Worm (Caenorhabditis elegans) whole organism, L1 larva: Measurements from ENCODE around the gene psa-3.

Experiments used
- C34B4.2 ChIP-seq: sonication (generic microtip); optimal IDR thresholded peaks from 2 replicates; lab custom pipeline; 2017; ENCODE audit warnings: mild to moderate bottlenecking, missing genetic modification characterization, missing compliant biosample characterization
- aha-1 ChIP-seq: fragments of 150-350 bp; optimal IDR thresholded peaks from 2 replicates; lab custom pipeline; 2014; ENCODE audit warnings: missing biosample characterization, missing genetic modification characterization
- alr-1 ChIP-seq: fragments of 200-800 bp; sonication (Bioruptor generic); optimal IDR thresholded peaks from 2 replicates; lab custom pipeline; 2018; ENCODE audit warnings: borderline replicate concordance, mild to moderate bottlenecking, missing genetic modification characterization, missing compliant biosample characterization
- aly-2 ChIP-seq: fragments of 150-350 bp; optimal IDR thresholded peaks from 2 replicates; lab custom pipeline; 2014; ENCODE audit warnings: missing biosample characterization, missing genetic modification characterization
- ama-1 ChIP-seq: fragments of 150-350 bp; optimal IDR thresholded peaks from 2 replicates; lab custom pipeline; 2014
- ceh-63 ChIP-seq: fragments of 200-800 bp; sonication (Bioruptor generic); optimal IDR thresholded peaks from 2 replicates; lab custom pipeline; 2018; ENCODE audit warnings: mild to moderate bottlenecking, missing genetic modification characterization, missing compliant biosample characterization
- ceh-82 ChIP-seq, 3 experiments: fragments of 150-350 bp in 1 of 3; sonication (generic microtip) in 2 of 3; optimal IDR thresholded peaks; 2 replicates each; lab custom pipeline; 2014 to 2017; ENCODE audit warnings: missing biosample characterization in 3 of 3, missing genetic modification characterization in 3 of 3
- ces-1 ChIP-seq: fragments of 150-350 bp; optimal IDR thresholded peaks from 2 replicates; lab custom pipeline; 2014; ENCODE audit warnings: missing biosample characterization, missing genetic modification reagents, missing genetic modification characterization
- dpl-1 ChIP-seq, 3 experiments: fragments of 150-350 bp in 2 of 3; sonication (generic microtip) in 1 of 3; optimal IDR thresholded peaks; 2 replicates each; lab custom pipeline; 2014 to 2017; ENCODE audit warnings: missing biosample characterization in 3 of 3, missing genetic modification characterization in 3 of 3, missing genetic modification reagents in 3 of 3
- egl-13 ChIP-seq: sonication (generic microtip); optimal IDR thresholded peaks from 2 replicates; lab custom pipeline; 2016; ENCODE audit warnings: missing genotype, missing genetic modification reagents, missing genetic modification characterization, missing compliant biosample characterization
- elt-3 ChIP-seq, 6 experiments: fragments of 150-350 bp in 1 of 6; sonication (generic microtip); optimal IDR thresholded peaks; 2 replicates each; lab custom pipeline; 2017 to 2018; ENCODE audit warnings: missing biosample characterization in 6 of 6, missing genetic modification characterization in 6 of 6, inconsistent platforms in 1 of 6
- ets-5 ChIP-seq: fragments of 200-800 bp; sonication (Bioruptor generic); IDR thresholded peaks from 2 replicates; pipeline ENCODE4 v1.3.6; 2022; ENCODE audit warnings: missing genetic modification characterization, missing compliant biosample characterization
- fkh-8 ChIP-seq: sonication (generic microtip); optimal IDR thresholded peaks from 2 replicates; lab custom pipeline; 2016; ENCODE audit warnings: mild to moderate bottlenecking, missing genetic modification characterization, missing compliant biosample characterization
- hlh-17 ChIP-seq: fragments of 200-800 bp; sonication (Bioruptor generic); optimal IDR thresholded peaks from 2 replicates; lab custom pipeline; 2018; ENCODE audit warnings: missing genetic modification characterization, mild to moderate bottlenecking, missing compliant biosample characterization, moderate library complexity, borderline replicate concordance
- hlh-4 ChIP-seq: sonication (generic microtip); optimal IDR thresholded peaks from 2 replicates; lab custom pipeline; 2016; ENCODE audit warnings: mild to moderate bottlenecking, missing genetic modification characterization, missing compliant biosample characterization
- hpl-2 ChIP-seq: fragments of 150-350 bp; optimal IDR thresholded peaks from 2 replicates; lab custom pipeline; 2014; ENCODE audit warnings: missing biosample characterization, missing genetic modification reagents, missing genetic modification characterization
- jun-1 ChIP-seq: fragments of 150-350 bp; optimal IDR thresholded peaks from 2 replicates; lab custom pipeline; 2014; ENCODE audit warnings: missing biosample characterization, missing genetic modification reagents, missing genetic modification characterization
- lin-13 ChIP-seq: fragments of 150-350 bp; optimal IDR thresholded peaks from 2 replicates; lab custom pipeline; 2014; ENCODE audit warnings: missing biosample characterization, missing genetic modification reagents, missing genetic modification characterization
- lin-14 ChIP-seq: fragments of 200-800 bp; sonication (Bioruptor generic); optimal IDR thresholded peaks from 2 replicates; lab custom pipeline; 2018; ENCODE audit warnings: mild to moderate bottlenecking, missing genetic modification characterization, moderate library complexity, missing compliant biosample characterization
- lin-15B ChIP-seq: fragments of 150-350 bp; sonication (generic microtip); optimal IDR thresholded peaks from 3 replicates; lab custom pipeline; 2014; ENCODE audit warnings: missing biosample characterization, missing genetic modification characterization
- lin-39 ChIP-seq: fragments of 150-350 bp; optimal IDR thresholded peaks from 2 replicates; lab custom pipeline; 2014; ENCODE audit warnings: missing biosample characterization, missing genetic modification reagents, missing genetic modification characterization
- lsy-2 ChIP-seq, 2 experiments: fragments of 150-350 bp; optimal IDR thresholded peaks; 2 replicates each; lab custom pipeline; 2014; ENCODE audit warnings: missing biosample characterization in 2 of 2, missing genetic modification characterization in 2 of 2
- mef-2 ChIP-seq: fragments of 150-350 bp; optimal IDR thresholded peaks from 2 replicates; lab custom pipeline; 2014; ENCODE audit warnings: missing biosample characterization, missing genetic modification characterization
- nhr-11 ChIP-seq: fragments of 150-350 bp; optimal IDR thresholded peaks from 2 replicates; lab custom pipeline; 2014; ENCODE audit warnings: missing biosample characterization, missing genetic modification characterization
- nhr-12 ChIP-seq: sonication (generic microtip); optimal IDR thresholded peaks from 2 replicates; lab custom pipeline; 2017; ENCODE audit warnings: missing biosample characterization, missing genetic modification characterization
- nhr-19 ChIP-seq: fragments of 200-800 bp; sonication (Bioruptor generic); conservative IDR thresholded peaks from 2 replicates; pipeline ENCODE4 v1.3.6; 2022; ENCODE audit warnings: missing genetic modification characterization, missing compliant biosample characterization
- nhr-237 ChIP-seq: fragments of 150-350 bp; optimal IDR thresholded peaks from 2 replicates; lab custom pipeline; 2014; ENCODE audit warnings: missing biosample characterization, missing genetic modification characterization
- nhr-28 ChIP-seq: fragments of 150-350 bp; optimal IDR thresholded peaks from 2 replicates; lab custom pipeline; 2014; ENCODE audit warnings: missing biosample characterization, missing genetic modification characterization
- nhr-47 ChIP-seq: sonication (generic microtip); optimal IDR thresholded peaks from 2 replicates; lab custom pipeline; 2016; ENCODE audit warnings: mild to moderate bottlenecking, missing genetic modification characterization, moderate library complexity, missing compliant biosample characterization
- nhr-71 ChIP-seq: sonication (generic microtip); optimal IDR thresholded peaks from 2 replicates; lab custom pipeline; 2016; ENCODE audit warnings: mild to moderate bottlenecking, missing genetic modification characterization, moderate library complexity, missing compliant biosample characterization
- nhr-77 ChIP-seq: fragments of 150-350 bp; optimal IDR thresholded peaks from 2 replicates; lab custom pipeline; 2014; ENCODE audit warnings: missing biosample characterization, missing genetic modification characterization
- nhr-85 ChIP-seq: sonication (generic microtip); peaks from one replicate; lab custom pipeline; 2016; ENCODE audit warnings: missing genetic modification characterization, inconsistent platforms, missing compliant biosample characterization
- nhr-90 ChIP-seq: sonication (generic microtip); optimal IDR thresholded peaks from 2 replicates; lab custom pipeline; 2016; ENCODE audit warnings: mild to moderate bottlenecking, missing genetic modification characterization, missing compliant biosample characterization; ENCODE audit not compliant: poor library complexity
- pag-3 ChIP-seq: sonication (generic microtip); optimal IDR thresholded peaks from 2 replicates; lab custom pipeline; 2017; ENCODE audit warnings: missing genetic modification characterization, mild to moderate bottlenecking, missing compliant biosample characterization, antibody characterized with exemption, borderline replicate concordance; ENCODE audit not compliant: insufficient read depth
- skn-1 ChIP-seq: fragments of 150-350 bp; optimal IDR thresholded peaks from 2 replicates; lab custom pipeline; 2014; ENCODE audit warnings: missing biosample characterization, missing genetic modification characterization
- snpc-4 ChIP-seq: fragments of 150-350 bp; optimal IDR thresholded peaks from 2 replicates; lab custom pipeline; 2014; ENCODE audit warnings: missing biosample characterization, missing genetic modification characterization
- sox-4 ChIP-seq: sonication (generic microtip); optimal IDR thresholded peaks from 2 replicates; lab custom pipeline; 2016; ENCODE audit warnings: missing genetic modification characterization, missing compliant biosample characterization
- sptf-1 ChIP-seq: fragments of 150-350 bp; optimal IDR thresholded peaks from 2 replicates; lab custom pipeline; 2014; ENCODE audit warnings: missing biosample characterization, missing genetic modification characterization
- sup-37 ChIP-seq: fragments of 200-800 bp; sonication (Bioruptor generic); optimal IDR thresholded peaks from 2 replicates; lab custom pipeline; 2018; ENCODE audit warnings: mild to moderate bottlenecking, missing genetic modification characterization, missing compliant biosample characterization
- tbx-2 ChIP-seq: sonication (generic microtip); optimal IDR thresholded peaks from 2 replicates; lab custom pipeline; 2016; ENCODE audit warnings: missing genetic modification characterization, missing compliant biosample characterization
- unc-30 ChIP-seq: sonication (generic microtip); optimal IDR thresholded peaks from 2 replicates; lab custom pipeline; 2017; ENCODE audit warnings: missing biosample characterization, missing genetic modification characterization
- unc-62 ChIP-seq: fragments of 150-350 bp; optimal IDR thresholded peaks from 2 replicates; lab custom pipeline; 2014; ENCODE audit warnings: missing biosample characterization, missing genetic modification reagents, missing genetic modification characterization
- vab-15 ChIP-seq: sonication (generic microtip); optimal IDR thresholded peaks from 2 replicates; lab custom pipeline; 2017; ENCODE audit warnings: missing genotype, mild to moderate bottlenecking, missing genetic modification characterization, missing compliant biosample characterization
- ztf-11 ChIP-seq, 2 experiments: sonication (generic microtip); optimal IDR thresholded peaks; 2 replicates each; lab custom pipeline; 2016 to 2017; ENCODE audit warnings: missing genetic modification characterization in 2 of 2, missing biosample characterization in 1 of 2, missing compliant biosample characterization in 1 of 2

Gene psa-3

ce11 chrX:15433487-15433886, 25.8 kb downstream of the psa-3 start, which contains the start of gene flp-32:
Gene flp-32, plus strand, starts transcription at chrX:15433787.
- TF ChIP-seq egl-13 (tag; lab: Kevin White, UChicago) = no peak
- TF ChIP-seq nhr-237 = no peak
- TF ChIP-seq unc-30 (tag; lab: Kevin White, UChicago) = no peak
- no peak for TF ChIP-seq pag-3 (tag; lab: Kevin White, UChicago)

ce11 chrX:15434922-15435321, 27.2 kb downstream of the psa-3 start:
- no peak for TF ChIP-seq C34B4.2 (tag; lab: Kevin White, UChicago)
- no peak for TF ChIP-seq aha-1 (tag; lab: Kevin White, UChicago)
- TF ChIP-seq elt-3 (tag; optimal IDR thresholded peaks at IDR 0.05; lab: Kevin White, UChicago) = no peak
- TF ChIP-seq hpl-2 (GFP tag; lab: Kevin White, UChicago) = no peak
- no peak for TF ChIP-seq nhr-90 (tag; lab: Kevin White, UChicago)
- no peak for TF ChIP-seq aly-2 (tag; lab: Kevin White, UChicago)
- TF ChIP-seq unc-62 (GFP tag; lab: Kevin White, UChicago) = no peak
- no peak for TF ChIP-seq lin-13 (GFP tag; lab: Kevin White, UChicago)

- TF ChIP-seq ceh-63 (GFP tag; lab: Kevin White, UChicago) = no peak
- TF ChIP-seq snpc-4 (tag; lab: Kevin White, UChicago) = peak; percentile 92
Measured at ce11 chrX:15438768-15439167, 31.0 kb downstream of the psa-3 start.

ce11 chrX:15440744-15441685, 33.3 kb downstream of the psa-3 start, which contains the start of gene mocs-1:
Gene mocs-1, minus strand, starts transcription at chrX:15440794.
- TF ChIP-seq mef-2 (tag; lab: Kevin White, UChicago) = no peak
- TF ChIP-seq nhr-77 (tag; lab: Kevin White, UChicago) = no peak
- no peak for TF ChIP-seq tbx-2
- no peak for TF ChIP-seq sox-4 (tag; lab: Kevin White, UChicago)
- peak in 1 of 3 experiments; percentile 35 for TF ChIP-seq dpl-1 (GFP tag; optimal IDR thresholded peaks at IDR 0.05; lab: Kevin White, UChicago)
- no peak for TF ChIP-seq lin-15B
- no peak for TF ChIP-seq nhr-28
- no peak for TF ChIP-seq snpc-4 (tag; lab: Kevin White, UChicago)
- TF ChIP-seq skn-1 = peak; percentile 87
- TF ChIP-seq nhr-12 = no peak
- TF ChIP-seq sup-37 (GFP tag; lab: Kevin White, UChicago) = no peak
- no peak for TF ChIP-seq alr-1
- peak; percentile 30 for TF ChIP-seq nhr-71
- TF ChIP-seq ceh-63 (GFP tag; lab: Kevin White, UChicago) = no peak
- no peak for TF ChIP-seq hlh-17 (GFP tag; lab: Kevin White, UChicago)
- TF ChIP-seq nhr-85 (tag; lab: Kevin White, UChicago) = peak; percentile 62
- no peak for TF ChIP-seq unc-30 (tag; lab: Kevin White, UChicago)
- no peak for TF ChIP-seq vab-15 (tag; lab: Kevin White, UChicago)
- TF ChIP-seq nhr-47 = peak; percentile 28
- TF ChIP-seq C34B4.2 (tag; lab: Kevin White, UChicago) = no peak
- TF ChIP-seq fkh-8 (tag; lab: Kevin White, UChicago) = no peak
- no peak for TF ChIP-seq jun-1
- no peak for TF ChIP-seq hlh-4 (tag; lab: Kevin White, UChicago)
- TF ChIP-seq nhr-19 (GFP tag; lab: Robert Waterston, UW) = no peak
- peak; percentile 44 for TF ChIP-seq lin-14
- TF ChIP-seq ztf-11 (tag; optimal IDR thresholded peaks at IDR 0.05; lab: Kevin White, UChicago) = no peak
- no peak for TF ChIP-seq sptf-1 (tag; lab: Kevin White, UChicago)
- no peak for TF ChIP-seq ceh-82 (tag; optimal IDR thresholded peaks at IDR 0.05; lab: Kevin White, UChicago)
- no peak for TF ChIP-seq pag-3 (tag; lab: Kevin White, UChicago)
- no peak for TF ChIP-seq ces-1 (GFP tag; lab: Kevin White, UChicago)
- no peak for TF ChIP-seq nhr-11 (tag; lab: Kevin White, UChicago)
- TF ChIP-seq ama-1 (lab: Kevin White, UChicago) = no peak
- TF ChIP-seq ets-5 = no peak
- TF ChIP-seq lsy-2 (tag; optimal IDR thresholded peaks at IDR 0.05; lab: Kevin White, UChicago) = peak in 1 of 2 experiments; percentile 30
- TF ChIP-seq lin-39 (tag; lab: Kevin White, UChicago) = no peak
- no peak for TF ChIP-seq unc-62 (GFP tag; lab: Kevin White, UChicago)
